Worm (Caenorhabditis elegans) whole organism, late embryonic: ENCODE data around the gene Y17G7B.3.

Experiments
- C08G9.2 ChIP-seq: sonication (generic microtip); optimal IDR thresholded peaks from 2 replicates; lab custom pipeline; 2016; ENCODE audit warnings: mild to moderate bottlenecking, missing genetic modification characterization, moderate library complexity, missing compliant biosample characterization
- C38D4.7 ChIP-seq: fragments of 200-800 bp; sonication (Bioruptor generic); optimal IDR thresholded peaks from 2 replicates; lab custom pipeline; 2018; ENCODE audit warnings: mild to moderate bottlenecking, missing genetic modification characterization, moderate library complexity, missing compliant biosample characterization
- K02D7.2 ChIP-seq: sonication (generic microtip); optimal IDR thresholded peaks from 2 replicates; lab custom pipeline; 2017; ENCODE audit warnings: mild to moderate bottlenecking, missing genetic modification characterization, missing compliant biosample characterization
- K09A11.1 ChIP-seq: sonication (generic microtip); optimal IDR thresholded peaks from 2 replicates; lab custom pipeline; 2017; ENCODE audit warnings: antibody characterized with exemption, mild to moderate bottlenecking, missing genetic modification characterization, missing compliant biosample characterization; ENCODE audit not compliant: insufficient read depth
- ama-1 ChIP-seq: fragments of 150-350 bp; optimal IDR thresholded peaks from 2 replicates; lab custom pipeline; 2014
- ceh-18 ChIP-seq: sonication (generic microtip); optimal IDR thresholded peaks from 2 replicates; lab custom pipeline; 2016; ENCODE audit warnings: missing genetic modification characterization, missing compliant biosample characterization
- ceh-19 ChIP-seq: fragments of 200-800 bp; sonication (Bioruptor generic); optimal IDR thresholded peaks from 2 replicates; lab custom pipeline; 2018; ENCODE audit warnings: mild to moderate bottlenecking, missing genetic modification characterization, missing compliant biosample characterization
- ceh-24 ChIP-seq: sonication (generic microtip); optimal IDR thresholded peaks from 2 replicates; lab custom pipeline; 2016; ENCODE audit warnings: mild to moderate bottlenecking, missing genetic modification characterization, missing compliant biosample characterization
- ceh-48 ChIP-seq: sonication (generic microtip); optimal IDR thresholded peaks from 2 replicates; lab custom pipeline; 2016; ENCODE audit warnings: missing genetic modification characterization, inconsistent platforms, missing compliant biosample characterization
- ceh-6 ChIP-seq: fragments of 200-800 bp; sonication (Bioruptor generic); optimal IDR thresholded peaks from 2 replicates; lab custom pipeline; 2018; ENCODE audit warnings: mild to moderate bottlenecking, missing genetic modification characterization, missing compliant biosample characterization
- ceh-9 ChIP-seq: sonication (generic microtip); optimal IDR thresholded peaks from 2 replicates; lab custom pipeline; 2016; ENCODE audit warnings: mild to moderate bottlenecking, missing genetic modification characterization, inconsistent platforms, missing compliant biosample characterization
- dmd-4 ChIP-seq: sonication (generic microtip); optimal IDR thresholded peaks from 2 replicates; lab custom pipeline; 2016; ENCODE audit warnings: borderline replicate concordance, missing genetic modification characterization, missing compliant biosample characterization
- dve-1 ChIP-seq: sonication (generic microtip); optimal IDR thresholded peaks from 2 replicates; lab custom pipeline; 2017; ENCODE audit warnings: antibody characterized with exemption, mild to moderate bottlenecking, missing genetic modification characterization, missing compliant biosample characterization
- elt-2 ChIP-seq: sonication (generic microtip); optimal IDR thresholded peaks from 2 replicates; lab custom pipeline; 2016; ENCODE audit warnings: missing genetic modification reagents, missing genetic modification characterization, missing compliant biosample characterization
- ets-4 ChIP-seq: sonication (generic microtip); optimal IDR thresholded peaks from 2 replicates; lab custom pipeline; 2016; ENCODE audit warnings: missing genetic modification characterization, missing compliant biosample characterization
- fax-1 ChIP-seq: sonication (generic microtip); optimal IDR thresholded peaks from 2 replicates; lab custom pipeline; 2016; ENCODE audit warnings: missing genotype, missing genetic modification characterization, missing compliant biosample characterization
- fkh-6 ChIP-seq: sonication (generic microtip); optimal IDR thresholded peaks from 2 replicates; lab custom pipeline; 2016; ENCODE audit warnings: missing genetic modification characterization, missing compliant biosample characterization
- gmeb-2 ChIP-seq: sonication (generic microtip); optimal IDR thresholded peaks from 2 replicates; lab custom pipeline; 2016; ENCODE audit warnings: missing genetic modification characterization, inconsistent platforms, missing compliant biosample characterization
- hlh-6 ChIP-seq: sonication (generic microtip); optimal IDR thresholded peaks from 2 replicates; lab custom pipeline; 2016; ENCODE audit warnings: missing genotype, missing genetic modification characterization, missing compliant biosample characterization
- hlh-8 ChIP-seq: sonication (generic microtip); optimal IDR thresholded peaks from 2 replicates; lab custom pipeline; 2016; ENCODE audit warnings: missing genotype, missing genetic modification characterization, missing compliant biosample characterization
- madf-2 ChIP-seq: sonication (generic microtip); optimal IDR thresholded peaks from 2 replicates; lab custom pipeline; 2017; ENCODE audit warnings: missing genetic modification characterization, missing compliant biosample characterization
- nfya-1 ChIP-seq: sonication (generic microtip); optimal IDR thresholded peaks from 2 replicates; lab custom pipeline; 2017; ENCODE audit warnings: missing genetic modification characterization, mild to moderate bottlenecking, missing compliant biosample characterization, antibody characterized with exemption, moderate library complexity
- nhr-11 ChIP-seq: fragments of 150-350 bp; optimal IDR thresholded peaks from 2 replicates; lab custom pipeline; 2014; ENCODE audit warnings: missing biosample characterization, missing genetic modification characterization
- npax-4 ChIP-seq: sonication (generic microtip); optimal IDR thresholded peaks from 2 replicates; lab custom pipeline; 2016; ENCODE audit warnings: missing genetic modification characterization, missing compliant biosample characterization
- pag-3 ChIP-seq: sonication (generic microtip); optimal IDR thresholded peaks from 2 replicates; lab custom pipeline; 2016; ENCODE audit warnings: missing compliant biosample characterization, missing genetic modification characterization, borderline replicate concordance
- pat-9 ChIP-seq: fragments of 200-800 bp; sonication (Bioruptor generic); optimal IDR thresholded peaks from 2 replicates; lab custom pipeline; 2018; ENCODE audit warnings: mild to moderate bottlenecking, missing genetic modification characterization, moderate library complexity, missing compliant biosample characterization
- pha-4 ChIP-seq: fragments of 150-350 bp; optimal IDR thresholded peaks from 2 replicates; lab custom pipeline; 2018; ENCODE audit warnings: missing biosample characterization, missing genetic modification reagents, missing genetic modification characterization
- rnt-1 ChIP-seq: sonication (generic microtip); optimal IDR thresholded peaks from 2 replicates; lab custom pipeline; 2016; ENCODE audit warnings: missing genetic modification characterization, missing compliant biosample characterization
- sdc-2 ChIP-seq: sonication (generic microtip); optimal IDR thresholded peaks from 2 replicates; lab custom pipeline; 2016; ENCODE audit warnings: missing genotype, missing genetic modification characterization, missing compliant biosample characterization
- sox-2 ChIP-seq: fragments of 200-800 bp; sonication (Bioruptor generic); IDR thresholded peaks from 2 replicates; pipeline ENCODE4 v1.3.6; 2022; ENCODE audit warnings: missing genetic modification reagents, missing genetic modification characterization, missing compliant biosample characterization
- sox-4 ChIP-seq: sonication (generic microtip); optimal IDR thresholded peaks from 2 replicates; lab custom pipeline; 2017; ENCODE audit warnings: mild to moderate bottlenecking, missing genetic modification characterization, inconsistent platforms, missing compliant biosample characterization
- syd-9 ChIP-seq: sonication (generic microtip); optimal IDR thresholded peaks from 2 replicates; lab custom pipeline; 2016; ENCODE audit warnings: mild to moderate bottlenecking, missing genetic modification characterization, moderate library complexity, missing compliant biosample characterization
- tbx-2 ChIP-seq: sonication (generic microtip); optimal IDR thresholded peaks from 2 replicates; lab custom pipeline; 2016; ENCODE audit warnings: missing genetic modification characterization, missing compliant biosample characterization
- tbx-7 ChIP-seq: sonication (generic microtip); optimal IDR thresholded peaks from 2 replicates; lab custom pipeline; 2016; ENCODE audit warnings: missing genotype, missing genetic modification characterization, missing compliant biosample characterization
- unc-3 ChIP-seq, 2 experiments: fragments of 200-800 bp in 1 of 2; sonication (Bioruptor generic) in 1 of 2; sonication (generic microtip) in 1 of 2; conservative IDR thresholded peaks in 1 of 2; optimal IDR thresholded peaks in 1 of 2; 2 replicates each; pipeline versions ENCODE4 v1.3.6 to Lab custom; 2016 to 2022; ENCODE audit warnings: missing compliant biosample characterization in 2 of 2, missing genetic modification characterization in 2 of 2, missing genetic modification reagents in 1 of 2
- unc-42 ChIP-seq: sonication (generic microtip); optimal IDR thresholded peaks from 2 replicates; lab custom pipeline; 2016; ENCODE audit warnings: missing genotype, missing genetic modification characterization, missing compliant biosample characterization
- unc-86 ChIP-seq: sonication (generic microtip); optimal IDR thresholded peaks from 2 replicates; lab custom pipeline; 2016; ENCODE audit warnings: missing genetic modification characterization, missing compliant biosample characterization
- ztf-16 ChIP-seq: sonication (generic microtip); optimal IDR thresholded peaks from 2 replicates; lab custom pipeline; 2017; ENCODE audit warnings: missing genetic modification characterization, missing compliant biosample characterization

The Y17G7B.3 gene

DNA sequence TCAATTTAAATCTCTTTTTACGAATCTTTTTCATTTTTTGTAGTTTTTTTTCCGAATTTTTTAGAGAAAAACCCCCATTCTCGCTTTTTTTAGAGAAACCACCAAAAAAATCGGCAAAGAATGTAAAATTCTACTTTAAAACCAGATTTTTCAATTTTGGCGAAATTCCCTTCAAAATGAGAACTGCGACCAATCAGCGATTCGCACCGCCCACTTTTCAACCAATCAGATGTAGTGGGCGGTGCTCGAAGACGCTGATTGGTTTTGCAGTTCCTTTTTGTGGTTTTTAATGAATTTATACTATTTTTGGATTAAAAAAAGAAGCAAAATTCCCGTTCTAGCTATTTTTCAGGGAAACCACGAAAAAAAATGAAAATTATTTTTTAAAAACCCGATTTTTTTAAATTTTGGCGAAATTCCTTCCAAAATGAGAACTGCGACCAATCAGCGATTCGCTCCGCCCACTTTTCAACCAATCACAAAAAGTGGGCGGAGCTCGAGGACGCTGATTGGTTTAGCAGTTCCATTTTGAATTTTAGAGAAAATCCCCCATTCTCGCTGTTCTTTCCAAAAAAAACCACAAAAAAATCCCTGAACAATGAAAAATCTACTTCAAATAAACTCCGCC lies 17.7 kb upstream of the Y17G7B.3 start:
- TF ChIP-seq pag-3 (tag; lab: Kevin White, UChicago) (no peak), nfya-1 (peak; percentile 70), ceh-24 (tag; lab: Kevin White, UChicago) (no peak)

ce11 chrII:11972266-11972665 lies 16.6 kb upstream of the Y17G7B.3 start:
- no peak for TF ChIP-seq ets-4 (tag; lab: Kevin White, UChicago)
- no peak for TF ChIP-seq nhr-11 (tag; lab: Kevin White, UChicago)
- TF ChIP-seq hlh-8 (tag; lab: Kevin White, UChicago), result no peak
- TF ChIP-seq unc-3 (GFP tag; conservative IDR thresholded peaks at IDR 0.05; lab: Robert Waterston, UW), result no peak
- no peak for TF ChIP-seq unc-3 (tag; optimal IDR thresholded peaks at IDR 0.05; lab: Kevin White, UChicago)
- no peak for TF ChIP-seq ceh-6 (GFP tag; lab: Kevin White, UChicago)
- TF ChIP-seq K02D7.2 (tag; lab: Kevin White, UChicago), result no peak

ce11 chrII:11973632-11974031 lies 15.2 kb upstream of the Y17G7B.3 start, which contains the start of gene acbp-6:
Gene acbp-6 (minus strand): TSS chrII:11973732.
- TF ChIP-seq pag-3 (tag; lab: Kevin White, UChicago) (no peak), fkh-6 (no peak), tbx-7 (no peak), dve-1 (tag; lab: Kevin White, UChicago) (no peak)

DNA sequence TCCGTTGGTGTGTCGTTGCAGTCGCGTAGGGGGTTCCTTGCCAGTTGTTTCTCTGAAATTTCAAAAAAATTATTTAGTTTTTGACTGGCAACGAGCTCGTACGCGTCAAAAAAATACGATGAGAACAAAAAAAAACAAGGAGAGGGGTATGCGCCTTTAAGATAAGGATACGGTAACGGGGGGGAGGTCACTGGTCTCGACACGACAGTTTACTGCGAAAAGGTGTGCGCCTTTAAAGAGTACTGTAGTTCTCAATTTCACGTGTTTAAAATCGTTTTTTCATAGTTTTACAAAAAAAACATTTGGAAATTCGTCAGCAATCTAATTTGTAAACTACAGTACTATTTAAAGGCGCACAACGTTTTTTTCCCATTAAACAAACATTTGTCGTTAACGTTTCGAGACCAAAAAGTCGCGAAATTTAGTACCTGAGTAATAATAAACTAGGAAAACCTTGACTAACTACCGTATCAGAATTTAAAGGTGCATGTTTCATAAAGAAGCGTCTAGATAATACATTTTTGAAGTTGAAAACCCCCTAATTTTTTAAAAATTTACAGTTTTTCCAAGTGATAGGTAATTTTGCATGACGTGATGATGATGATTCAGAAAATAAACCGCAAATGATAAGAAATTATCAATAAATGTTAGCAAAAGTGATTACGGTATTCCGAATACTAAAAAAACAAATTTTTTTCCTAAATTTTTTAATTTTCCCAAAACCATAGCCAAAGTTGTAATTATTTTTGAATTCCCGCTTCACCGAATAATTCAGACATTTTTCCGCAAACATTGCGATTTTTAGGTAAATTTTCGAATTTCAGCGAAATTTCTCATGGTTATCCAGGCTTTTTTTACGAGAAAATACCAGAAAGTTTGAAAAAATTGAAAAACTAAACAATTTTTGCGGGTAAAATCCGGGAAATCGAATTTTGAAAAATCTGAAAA lies 14.5 kb upstream of the Y17G7B.3 start:
- TF ChIP-seq ceh-9 (no peak), elt-2 (peak; percentile 23), unc-86 (tag; lab: Kevin White, UChicago) (no peak), C38D4.7 (GFP tag; lab: Kevin White, UChicago) (peak; percentile 25), gmeb-2 (tag; lab: Kevin White, UChicago) (peak; percentile 67), ceh-18 (tag; lab: Kevin White, UChicago) (no peak), ama-1 (lab: Kevin White, UChicago) (peak; percentile 79), rnt-1 (tag; lab: Kevin White, UChicago) (no peak), nfya-1 (peak; percentile 4), K09A11.1 (tag; lab: Kevin White, UChicago) (no peak), pat-9 (tag; lab: Kevin White, UChicago) (no peak)

DNA sequence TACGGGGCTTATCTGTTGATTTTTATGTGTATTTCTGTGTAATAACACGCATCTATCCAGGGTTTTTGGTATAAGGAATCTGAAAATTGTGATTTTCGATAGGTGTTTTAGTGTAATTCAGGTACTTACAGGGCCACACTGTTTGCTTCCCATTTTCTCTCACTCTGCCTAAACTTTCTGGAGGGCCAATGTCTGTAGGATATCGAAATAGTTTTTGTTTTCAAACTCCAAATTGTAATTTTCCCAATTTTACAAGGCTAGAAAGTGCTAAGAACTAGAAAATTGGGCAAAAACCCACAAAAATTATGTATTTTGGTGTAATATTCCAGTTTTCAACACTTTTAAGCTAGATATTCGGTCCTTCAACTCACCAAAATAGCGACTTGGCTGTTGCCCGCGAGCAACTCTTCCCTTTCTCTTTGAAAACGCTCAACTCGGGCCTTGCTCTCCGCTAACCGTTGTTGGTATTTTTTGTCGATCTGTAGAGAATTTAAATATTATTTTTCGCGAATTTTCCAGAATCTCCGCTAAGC lies 12.0 kb upstream of the Y17G7B.3 start:
- no peak for TF ChIP-seq ets-4 (tag; lab: Kevin White, UChicago)
- no peak for TF ChIP-seq sox-2 (GFP tag; lab: Robert Waterston, UW)

DNA sequence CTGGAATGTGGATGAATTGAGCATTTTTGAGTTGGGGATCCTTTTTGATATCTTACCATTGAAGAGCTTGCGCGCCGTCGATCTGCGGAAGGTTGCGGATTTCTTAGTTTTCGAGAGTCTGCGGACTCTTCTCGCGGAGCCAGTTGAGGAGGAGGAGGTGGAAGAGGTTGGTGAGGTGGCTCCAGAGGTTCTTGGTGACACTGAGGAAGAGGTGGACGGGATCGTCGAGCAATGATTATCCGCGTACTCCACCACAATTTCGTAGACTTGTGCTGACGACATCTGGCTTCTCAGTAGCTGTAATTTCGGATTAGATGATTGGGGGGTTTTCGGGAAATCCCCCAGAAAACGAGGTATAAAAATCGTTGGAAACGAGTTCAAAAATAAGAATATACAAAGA lies 11.5 kb upstream of the Y17G7B.3 start, which contains the start of gene Y17G7B.21:
Gene Y17G7B.21 (minus strand): TSS at position 299 of the 400 bp plus-strand sequence.
- TF ChIP-seq sdc-2 (tag; lab: Kevin White, UChicago), result no peak
- TF ChIP-seq unc-42 (tag; lab: Kevin White, UChicago), result no peak
- no peak for TF ChIP-seq tbx-7
- no peak for TF ChIP-seq npax-4 (tag; lab: Kevin White, UChicago)
- peak; percentile 73 for TF ChIP-seq ama-1 (lab: Kevin White, UChicago)
- TF ChIP-seq fax-1, result no peak
- TF ChIP-seq sox-4 (tag; lab: Kevin White, UChicago), result no peak
- no peak for TF ChIP-seq madf-2 (tag; lab: Kevin White, UChicago)
- TF ChIP-seq C08G9.2 (tag; lab: Kevin White, UChicago), result peak; percentile 33
- no peak for TF ChIP-seq ztf-16 (tag; lab: Kevin White, UChicago)
- TF ChIP-seq ceh-19 (GFP tag; lab: Kevin White, UChicago), result no peak
- no peak for TF ChIP-seq syd-9 (tag; lab: Kevin White, UChicago)
- TF ChIP-seq ceh-6 (GFP tag; lab: Kevin White, UChicago), result no peak
- TF ChIP-seq pha-4 (tag; lab: Kevin White, UChicago), result no peak
- no peak for TF ChIP-seq gmeb-2 (tag; lab: Kevin White, UChicago)
- no peak for TF ChIP-seq ceh-48 (tag; lab: Kevin White, UChicago)
- no peak for TF ChIP-seq unc-86 (tag; lab: Kevin White, UChicago)
- TF ChIP-seq dmd-4, result no peak
- peak; percentile 23 for TF ChIP-seq hlh-6 (tag; lab: Kevin White, UChicago)
- TF ChIP-seq tbx-2 (tag; lab: Kevin White, UChicago), result no peak
